Worm (Caenorhabditis elegans): ENCODE results near the gene spot-1.

Gene spot-1

DNA sequence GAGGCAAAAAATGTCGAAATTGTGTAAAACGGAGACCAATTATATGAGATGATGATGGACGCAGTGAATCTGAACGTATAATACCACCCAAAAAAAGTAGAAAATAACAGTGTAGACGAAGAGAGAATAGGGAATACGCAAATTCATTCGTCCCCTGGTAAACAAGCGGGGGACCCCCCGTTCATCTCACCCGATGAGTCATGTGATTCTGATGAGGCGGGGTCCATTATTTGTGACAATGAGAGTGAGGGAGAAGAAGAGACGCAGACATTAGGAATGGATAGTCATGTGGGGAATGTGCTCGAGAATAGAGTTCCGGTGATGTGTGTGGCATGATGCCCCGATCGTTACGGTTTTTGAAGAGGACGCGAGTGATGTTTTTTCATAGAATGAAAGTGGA is 5.0 kb downstream of the spot-1 start (continued):
- TF ChIP-seq lir-3 (tag; optimal IDR thresholded peaks at IDR 0.05) (no peak), egl-27 (tag; optimal IDR thresholded peaks at IDR 0.05) (no peak), pqm-1 (tag; optimal IDR thresholded peaks at IDR 0.05) (no peak), attf-4 (tag; optimal IDR thresholded peaks at IDR 0.05) (no peak), T26A8.4 (GFP tag; IDR thresholded peaks at IDR 0.05) (no peak), lim-7 (GFP tag; IDR thresholded peaks at IDR 0.05) (no peak), hif-1 (tag; optimal IDR thresholded peaks at IDR 0.05) (peak in 1 of 2 experiments; percentile 30), ctbp-1 (GFP tag; IDR thresholded peaks at IDR 0.05) (no peak), ZK337.2 (GFP tag; IDR thresholded peaks at IDR 0.05) (no peak), zfp-3 (GFP tag; conservative IDR thresholded peaks at IDR 0.05) (0 out of 2 replicates have a peak, but pooled peaks have one; percentile 37), dmd-8 (GFP tag; IDR thresholded peaks at IDR 0.05) (no peak), ces-1 (GFP tag; optimal IDR thresholded peaks at IDR 0.05) (no peak), nhr-77 (tag; optimal IDR thresholded peaks at IDR 0.05) (no peak), F37D6.2 (tag; optimal IDR thresholded peaks at IDR 0.05) (no peak), saeg-2 (GFP tag; IDR thresholded peaks at IDR 0.05) (no peak), madf-5 (GFP tag; IDR thresholded peaks at IDR 0.05) (no peak), set-16 (GFP tag; IDR thresholded peaks at IDR 0.05) (no peak), ZK546.5 (tag; optimal IDR thresholded peaks at IDR 0.05) (no peak), spr-1 (tag; optimal IDR thresholded peaks at IDR 0.05) (no peak), hmg-1.1 (GFP tag; IDR thresholded peaks at IDR 0.05) (peak; percentile 69), nhr-25 (tag; optimal IDR thresholded peaks at IDR 0.05; ENCODE audit: borderline replicate concordance, insufficient read depth) (peak; percentile 15), mes-2 (tag; optimal IDR thresholded peaks at IDR 0.05; ENCODE audit: poor library complexity, severe bottlenecking) (peak; percentile 62), lin-1 (GFP tag; IDR thresholded peaks at IDR 0.05) (no peak), daf-12 (tag; optimal IDR thresholded peaks at IDR 0.05) (no peak), arid-1 (GFP tag; conservative IDR thresholded peaks at IDR 0.05) (peak; percentile 41; the same call in 1 of the 2 replicates), F49E8.2 (tag; optimal IDR thresholded peaks at IDR 0.05; ENCODE audit: borderline replicate concordance) (no peak)

DNA sequence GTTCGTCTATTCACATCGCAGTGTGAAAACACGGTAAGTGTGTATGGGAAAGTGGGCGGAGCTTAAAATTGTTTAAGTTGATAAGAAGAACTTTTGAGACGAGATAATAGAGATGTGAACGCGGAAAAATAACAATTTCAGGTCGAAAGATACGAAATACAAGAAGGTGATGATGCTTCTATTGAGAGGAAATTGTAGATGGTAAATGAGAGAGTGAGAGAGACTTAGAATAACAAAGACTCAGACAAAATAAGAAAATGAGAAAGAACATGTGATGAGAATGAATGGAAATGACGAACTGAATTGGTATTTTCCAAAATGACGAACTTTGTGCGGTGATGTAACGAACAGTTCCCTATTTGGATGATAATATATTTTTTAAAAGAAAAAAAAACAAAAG is 6.0 kb downstream of the spot-1 start:
- TF ChIP-seq mep-1 (tag; optimal IDR thresholded peaks at IDR 0.05) (peak; percentile 39), mdl-1 (tag; optimal IDR thresholded peaks at IDR 0.05) (no peak), daf-16 (GFP tag; optimal IDR thresholded peaks at IDR 0.05) (no peak), daf-16 (tag; optimal IDR thresholded peaks at IDR 0.05) (peak; percentile 40), nhr-6 (tag; optimal IDR thresholded peaks at IDR 0.05) (peak; percentile 7), dmd-6 (GFP tag; IDR thresholded peaks at IDR 0.05) (peak; percentile 35; the same call in 1 of the 2 replicates), mes-2 (tag; optimal IDR thresholded peaks at IDR 0.05; ENCODE audit: poor library complexity, severe bottlenecking) (no peak), nhr-28 (tag; optimal IDR thresholded peaks at IDR 0.05) (peak; percentile 54), hlh-30 (tag; optimal IDR thresholded peaks at IDR 0.05; ENCODE audit: insufficient read depth) (peak; percentile 23)

DNA sequence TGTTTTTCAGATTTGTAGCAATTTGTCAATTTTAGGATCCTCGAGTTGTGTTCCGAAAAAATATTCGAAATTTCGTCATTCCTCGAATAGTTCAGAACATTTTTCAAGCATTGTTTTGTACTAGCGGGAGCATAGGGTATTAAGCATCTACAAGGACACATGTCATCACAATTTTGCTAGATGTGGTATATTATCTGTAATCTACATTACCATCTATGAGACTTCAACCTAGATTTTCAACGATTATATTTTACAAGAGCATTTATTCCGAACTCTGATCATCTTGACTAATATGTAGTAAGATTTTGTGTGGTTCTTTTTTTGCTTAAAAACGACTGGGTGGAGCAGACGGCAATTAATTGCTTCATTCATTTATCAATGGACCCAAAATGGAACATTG is 14.0 kb downstream of the spot-1 start:
- TF ChIP-seq pha-4 (GFP tag; IDR thresholded peaks at IDR 0.05) = no peak
- TF ChIP-seq pha-4 (tag; optimal IDR thresholded peaks at IDR 0.05) = no peak
- TF ChIP-seq unc-62 (GFP tag; optimal IDR thresholded peaks at IDR 0.05 in 1 of 2) = peak in 1 of 2 experiments; percentile 92
- no peak for TF ChIP-seq unc-62 (tag; optimal IDR thresholded peaks at IDR 0.05)

DNA sequence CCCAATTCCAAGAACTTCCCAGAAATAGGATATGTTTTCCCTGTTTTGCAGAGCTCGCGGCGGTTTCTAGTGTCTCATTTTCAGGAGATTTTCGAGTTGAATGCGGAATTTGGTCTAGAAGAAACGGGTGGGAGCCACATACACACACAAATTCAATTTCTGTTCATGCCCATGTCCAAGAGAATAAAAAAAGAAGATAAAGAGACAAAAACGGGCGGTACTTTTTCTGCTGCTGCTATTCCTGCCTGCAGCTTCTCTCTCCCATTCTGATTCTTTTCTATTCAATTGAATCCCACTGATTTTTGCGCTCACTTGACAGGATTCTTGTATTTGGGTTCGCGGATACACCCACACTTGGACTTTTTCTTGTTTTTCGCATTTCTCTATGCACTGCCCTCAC is 14.5 kb downstream of the spot-1 start:
- TF ChIP-seq madf-5 (GFP tag; IDR thresholded peaks at IDR 0.05) (no peak), mdl-1 (tag; optimal IDR thresholded peaks at IDR 0.05) (no peak), tag-97 (GFP tag; IDR thresholded peaks at IDR 0.05) (no peak), ces-1 (GFP tag; optimal IDR thresholded peaks at IDR 0.05) (peak; percentile 31)
